Worm (Caenorhabditis elegans) whole organism, midembryonic: ENCODE measurements around the gene B0457.6.

ENCODE experiments used
- cog-1 ChIP-seq: sonication (generic microtip); optimal IDR thresholded peaks from 2 replicates; lab custom pipeline; 2016; ENCODE audit warnings: missing genetic modification characterization, missing compliant biosample characterization
- flt-1 ChIP-seq: fragments of 200-800 bp; sonication (Bioruptor generic); IDR thresholded peaks from 2 replicates; pipeline ENCODE4 v1.3.6; 2022; ENCODE audit warnings: missing genetic modification characterization, missing compliant biosample characterization
- klf-2 ChIP-seq: fragments of 200-800 bp; sonication (Bioruptor generic); conservative IDR thresholded peaks from 2 replicates; pipeline ENCODE4 v1.3.6; 2022; ENCODE audit warnings: missing genetic modification reagents, missing genetic modification characterization, missing compliant biosample characterization
- med-1 ChIP-seq: sonication (generic microtip); optimal IDR thresholded peaks from 2 replicates; lab custom pipeline; 2017; ENCODE audit warnings: missing genetic modification characterization, mild to moderate bottlenecking, missing compliant biosample characterization, antibody characterized with exemption, missing genetic modification reagents; ENCODE audit not compliant: insufficient read depth
- ref-1 ChIP-seq: fragments of 200-800 bp; sonication (Bioruptor generic); conservative IDR thresholded peaks from 2 replicates; pipeline ENCODE4 v1.3.6; 2022; ENCODE audit warnings: missing genetic modification reagents, missing genetic modification characterization, missing compliant biosample characterization
- tab-1 ChIP-seq: fragments of 200-800 bp; sonication (Bioruptor generic); IDR thresholded peaks from 2 replicates; pipeline ENCODE4 v1.3.6; 2022; ENCODE audit warnings: missing genetic modification characterization, missing compliant biosample characterization
- ztf-23 ChIP-seq: fragments of 200-800 bp; sonication (Bioruptor generic); IDR thresholded peaks from 2 replicates; pipeline ENCODE4 v1.3.6; 2022; ENCODE audit warnings: missing genetic modification reagents, missing genetic modification characterization, missing compliant biosample characterization
- ztf-29 ChIP-seq: fragments of 200-800 bp; sonication (Bioruptor generic); IDR thresholded peaks from 2 replicates; pipeline ENCODE4 v1.3.6; 2022; ENCODE audit warnings: missing genetic modification reagents, missing genetic modification characterization, missing compliant biosample characterization

- no peak for TF ChIP-seq tab-1 (GFP tag; lab: Robert Waterston, UW)
- no peak for TF ChIP-seq ref-1 (GFP tag; lab: Robert Waterston, UW)
- TF ChIP-seq med-1 (GFP tag; lab: Kevin White, UChicago): no peak
- no peak for TF ChIP-seq cog-1 (tag; lab: Kevin White, UChicago)
- no peak for TF ChIP-seq klf-2 (GFP tag; lab: Robert Waterston, UW)
- TF ChIP-seq flt-1 (GFP tag; lab: Robert Waterston, UW): no peak
- TF ChIP-seq ztf-23: no peak
- no peak for TF ChIP-seq ztf-29 (GFP tag; lab: Robert Waterston, UW)
These were observed 40.0 kb downstream of the B0457.6 start for ce11 chrII:8962206-8962605.
